Worm (Caenorhabditis elegans): ENCODE measurements around the gene nsy-7.

The nsy-7 gene

DNA sequence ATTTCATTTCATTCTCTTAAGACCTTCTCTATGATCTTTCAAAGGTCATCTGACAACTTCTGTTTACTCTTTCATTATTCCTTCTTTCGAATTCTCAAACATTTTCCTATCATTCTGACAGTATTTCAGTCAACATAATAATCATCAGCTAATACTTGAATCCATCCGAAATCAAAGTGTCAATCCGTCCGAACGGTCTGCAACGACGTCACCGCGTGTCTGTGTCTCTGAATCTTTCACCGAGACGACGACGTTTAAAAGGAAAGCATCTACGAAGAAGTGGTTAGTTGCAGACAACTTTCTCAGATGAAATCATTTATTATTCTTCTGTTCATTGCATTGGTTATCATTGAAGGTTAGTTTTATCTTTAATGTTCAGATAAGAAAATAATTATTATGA is 15.8 kb upstream of the nsy-7 start, which contains the start of gene Y42H9AR.5:
Gene Y42H9AR.5, plus strand, starts transcription at position 301 of the 400 bp plus-strand sequence.
- TF ChIP-seq ama-1 (optimal IDR thresholded peaks at IDR 0.05) (no peak), aly-1 (tag; optimal IDR thresholded peaks at IDR 0.05) (no peak), scrt-1 (GFP tag; IDR thresholded peaks at IDR 0.05) (no peak), ets-7 (tag; optimal IDR thresholded peaks at IDR 0.05) (no peak), hmbx-1 (tag; optimal IDR thresholded peaks at IDR 0.05) (no peak)

- no peak for TF ChIP-seq B0310.2 (tag; optimal IDR thresholded peaks at IDR 0.05)
- TF ChIP-seq tbx-11 (GFP tag; IDR thresholded peaks at IDR 0.05) = no peak
- no peak for TF ChIP-seq ceh-13 (GFP tag; optimal IDR thresholded peaks at IDR 0.05)
Observed at ce11 chrIV:8099601-8100000, 13.1 kb upstream of the nsy-7 start, which contains the start of gene Y42H9AR.2. Y42H9AR.2 (plus strand) TSS chrIV:8099901.

ce11 chrIV:8096375-8096774 is 9.9 kb upstream of the nsy-7 start:
- TF ChIP-seq hmbx-1 (tag; optimal IDR thresholded peaks at IDR 0.05) = no peak
- no peak for TF ChIP-seq tbx-37 (GFP tag; conservative IDR thresholded peaks at IDR 0.05)
- TF ChIP-seq hmg-4 (GFP tag; optimal IDR thresholded peaks at IDR 0.05) = no peak
- no peak for TF ChIP-seq tbx-11 (GFP tag; IDR thresholded peaks at IDR 0.05)
- no peak for TF ChIP-seq aly-1 (tag; optimal IDR thresholded peaks at IDR 0.05)
- TF ChIP-seq scrt-1 (GFP tag; IDR thresholded peaks at IDR 0.05) = no peak
- no peak for TF ChIP-seq hnd-1 (tag; optimal IDR thresholded peaks at IDR 0.05)
- TF ChIP-seq F13C5.2 (tag; optimal IDR thresholded peaks at IDR 0.05) = no peak
- TF ChIP-seq flt-1 (GFP tag; IDR thresholded peaks at IDR 0.05) = no peak
- no peak for TF ChIP-seq sea-1 (GFP tag; conservative IDR thresholded peaks at IDR 0.05)
- TF ChIP-seq ama-1 (optimal IDR thresholded peaks at IDR 0.05) = no peak
- TF ChIP-seq tra-4 (tag; optimal IDR thresholded peaks at IDR 0.05) = no peak
- TF ChIP-seq ets-7 (tag; optimal IDR thresholded peaks at IDR 0.05) = no peak

DNA sequence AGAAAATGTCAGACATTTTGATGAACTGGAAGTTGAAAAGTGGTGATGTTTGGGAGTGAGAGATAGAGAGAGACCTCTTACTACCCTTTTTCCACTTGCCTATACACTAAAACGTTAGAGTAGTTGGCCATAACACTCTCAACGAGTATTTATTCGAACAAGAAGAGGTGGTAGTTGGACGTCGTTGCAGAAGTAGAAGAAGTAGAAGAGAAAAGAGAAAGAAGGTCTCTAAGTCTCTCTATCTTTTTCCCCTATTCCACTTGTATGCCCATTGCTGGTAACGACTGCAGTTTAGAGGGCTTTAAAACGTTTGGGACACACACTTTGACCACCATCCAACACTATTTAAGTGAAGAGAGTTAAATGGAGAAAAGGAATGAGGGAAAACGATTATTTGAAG is 5.1 kb upstream of the nsy-7 start:
- TF ChIP-seq ets-7 (tag; optimal IDR thresholded peaks at IDR 0.05) (no peak), hnd-1 (tag; optimal IDR thresholded peaks at IDR 0.05) (no peak), ceh-13 (GFP tag; optimal IDR thresholded peaks at IDR 0.05) (no peak), tbx-11 (GFP tag; IDR thresholded peaks at IDR 0.05) (no peak), sea-1 (GFP tag; conservative IDR thresholded peaks at IDR 0.05) (no peak), aly-1 (tag; optimal IDR thresholded peaks at IDR 0.05) (no peak), B0310.2 (tag; optimal IDR thresholded peaks at IDR 0.05) (no peak), pes-1 (GFP tag; IDR thresholded peaks at IDR 0.05) (no peak), scrt-1 (GFP tag; IDR thresholded peaks at IDR 0.05) (no peak), tra-4 (tag; optimal IDR thresholded peaks at IDR 0.05) (no peak), F13C5.2 (tag; optimal IDR thresholded peaks at IDR 0.05) (no peak), ama-1 (optimal IDR thresholded peaks at IDR 0.05) (no peak), tbx-37 (GFP tag; conservative IDR thresholded peaks at IDR 0.05) (no peak), flt-1 (GFP tag; IDR thresholded peaks at IDR 0.05) (no peak), hmg-4 (GFP tag; optimal IDR thresholded peaks at IDR 0.05) (no peak), hmbx-1 (tag; optimal IDR thresholded peaks at IDR 0.05) (no peak), ceh-36 (tag; optimal IDR thresholded peaks at IDR 0.05) (no peak)

DNA sequence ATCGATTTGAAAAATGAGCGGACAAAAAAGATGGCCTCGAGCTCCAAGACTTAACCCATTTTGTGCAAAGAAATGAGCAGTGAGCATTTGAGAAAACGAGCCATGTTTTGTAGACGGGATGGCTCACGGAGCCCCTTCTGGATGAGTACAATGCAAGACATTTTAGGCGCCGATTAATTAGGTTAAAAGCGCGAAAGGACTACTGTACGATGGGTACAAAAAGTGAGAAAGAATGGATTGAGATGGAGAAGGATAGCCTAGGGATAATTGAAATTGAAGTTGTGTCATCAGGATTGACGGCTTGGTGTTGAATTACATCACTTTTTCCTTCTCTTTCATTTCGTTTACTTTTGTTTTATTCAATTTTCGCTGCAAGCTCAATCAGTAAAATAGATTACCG is 5.7 kb downstream of the nsy-7 start:
- TF ChIP-seq hnd-1 (tag; optimal IDR thresholded peaks at IDR 0.05) (no peak), tbx-11 (GFP tag; IDR thresholded peaks at IDR 0.05) (no peak), ets-7 (tag; optimal IDR thresholded peaks at IDR 0.05) (no peak), ama-1 (optimal IDR thresholded peaks at IDR 0.05) (no peak), pes-1 (GFP tag; IDR thresholded peaks at IDR 0.05) (no peak), aly-1 (tag; optimal IDR thresholded peaks at IDR 0.05) (no peak), hmbx-1 (tag; optimal IDR thresholded peaks at IDR 0.05) (no peak), ceh-13 (GFP tag; optimal IDR thresholded peaks at IDR 0.05) (no peak), sea-1 (GFP tag; conservative IDR thresholded peaks at IDR 0.05) (no peak), ceh-36 (tag; optimal IDR thresholded peaks at IDR 0.05) (no peak), scrt-1 (GFP tag; IDR thresholded peaks at IDR 0.05) (no peak), hmg-4 (GFP tag; optimal IDR thresholded peaks at IDR 0.05) (no peak), flt-1 (GFP tag; IDR thresholded peaks at IDR 0.05) (no peak), B0310.2 (tag; optimal IDR thresholded peaks at IDR 0.05) (no peak)

- no peak for TF ChIP-seq F13C5.2 (tag; optimal IDR thresholded peaks at IDR 0.05)
Observed at ce11 chrIV:8080166-8080565, 6.3 kb downstream of the nsy-7 start.

ce11 chrIV:8076511-8076910 is 9.9 kb downstream of the nsy-7 start:
- TF ChIP-seq scrt-1 (GFP tag; IDR thresholded peaks at IDR 0.05) (no peak), ceh-13 (GFP tag; optimal IDR thresholded peaks at IDR 0.05) (no peak), tbx-11 (GFP tag; IDR thresholded peaks at IDR 0.05) (no peak), ceh-36 (tag; optimal IDR thresholded peaks at IDR 0.05) (no peak), hmbx-1 (tag; optimal IDR thresholded peaks at IDR 0.05) (no peak), hmg-4 (GFP tag; optimal IDR thresholded peaks at IDR 0.05) (no peak), hnd-1 (tag; optimal IDR thresholded peaks at IDR 0.05) (no peak), F13C5.2 (tag; optimal IDR thresholded peaks at IDR 0.05) (no peak), aly-1 (tag; optimal IDR thresholded peaks at IDR 0.05) (no peak), ama-1 (optimal IDR thresholded peaks at IDR 0.05) (no peak), tbx-37 (GFP tag; conservative IDR thresholded peaks at IDR 0.05) (no peak), tra-4 (tag; optimal IDR thresholded peaks at IDR 0.05) (no peak), B0310.2 (tag; optimal IDR thresholded peaks at IDR 0.05) (no peak)

DNA sequence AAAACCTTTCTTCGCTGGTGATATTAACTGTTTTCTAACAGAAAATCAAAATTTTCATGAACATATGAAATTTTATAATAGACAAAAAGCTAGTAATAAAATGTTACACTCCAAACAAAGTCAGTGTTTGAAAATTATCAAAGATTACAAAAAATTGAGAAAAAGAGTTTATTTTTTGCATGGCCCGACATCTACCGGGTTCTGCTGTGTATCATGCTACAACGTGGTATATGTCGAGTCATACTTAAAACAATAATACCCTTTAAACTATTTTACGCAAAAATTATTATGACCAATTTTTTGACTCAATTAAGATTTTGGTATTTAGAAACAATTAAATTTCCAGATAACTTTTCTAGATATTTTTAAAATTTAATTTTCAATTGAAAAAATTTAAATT is 10.9 kb downstream of the nsy-7 start:
- TF ChIP-seq ceh-36 (tag; optimal IDR thresholded peaks at IDR 0.05) = no peak
- TF ChIP-seq pes-1 (GFP tag; IDR thresholded peaks at IDR 0.05) = no peak
- TF ChIP-seq B0310.2 (tag; optimal IDR thresholded peaks at IDR 0.05) = no peak
- TF ChIP-seq hnd-1 (tag; optimal IDR thresholded peaks at IDR 0.05) = no peak
- no peak for TF ChIP-seq tra-4 (tag; optimal IDR thresholded peaks at IDR 0.05)
- no peak for TF ChIP-seq hmg-4 (GFP tag; optimal IDR thresholded peaks at IDR 0.05)
- TF ChIP-seq ets-7 (tag; optimal IDR thresholded peaks at IDR 0.05) = no peak
- no peak for TF ChIP-seq F13C5.2 (tag; optimal IDR thresholded peaks at IDR 0.05)
- no peak for TF ChIP-seq ama-1 (optimal IDR thresholded peaks at IDR 0.05)

Data from whole organism, early embryonic.